Worm (Caenorhabditis elegans) whole organism, midembryonic: ENCODE data around the gene F08H9.4.
"Not testable (repeated sequence)": the region's sequence is repeated elsewhere in the genome, so short reads cannot be mapped to it uniquely, and the experiment has no call there.

ENCODE experiments used
- cog-1 ChIP-seq: sonication (generic microtip); optimal IDR thresholded peaks from 2 replicates; lab custom pipeline; 2016; ENCODE audit warnings: missing genetic modification characterization, missing compliant biosample characterization
- klf-2 ChIP-seq: fragments of 200-800 bp; sonication (Bioruptor generic); conservative IDR thresholded peaks from 2 replicates; pipeline ENCODE4 v1.3.6; 2022; ENCODE audit warnings: missing genetic modification reagents, missing genetic modification characterization, missing compliant biosample characterization
- med-1 ChIP-seq: sonication (generic microtip); optimal IDR thresholded peaks from 2 replicates; lab custom pipeline; 2017; ENCODE audit warnings: missing genetic modification characterization, mild to moderate bottlenecking, missing compliant biosample characterization, antibody characterized with exemption, missing genetic modification reagents; ENCODE audit not compliant: insufficient read depth
- ztf-29 ChIP-seq: fragments of 200-800 bp; sonication (Bioruptor generic); IDR thresholded peaks from 2 replicates; pipeline ENCODE4 v1.3.6; 2022; ENCODE audit warnings: missing genetic modification reagents, missing genetic modification characterization, missing compliant biosample characterization

- TF ChIP-seq med-1 (GFP tag; lab: Kevin White, UChicago); klf-2; cog-1; ztf-29 (GFP tag; lab: Robert Waterston, UW): not testable (repeated sequence)
Observed at ce11 chrV:14463087-14463486, 1.1 kb downstream of the F08H9.4 start, which contains the start of gene F08H9.3.
